Worm (Caenorhabditis elegans) whole organism, young adult: ENCODE results near the gene Y41E3.19.

ENCODE experiments used
- pha-4 ChIP-seq: fragments of 150-350 bp; sonication (generic microtip); optimal IDR thresholded peaks from 2 replicates; lab custom pipeline; 2014; ENCODE audit warnings: missing biosample characterization, missing genetic modification reagents, missing genetic modification characterization
- ztf-3 ChIP-seq: fragments of 200-800 bp; sonication (Bioruptor generic); optimal IDR thresholded peaks from 2 replicates; lab custom pipeline; 2018; ENCODE audit warnings: mild to moderate bottlenecking, missing genetic modification characterization, missing compliant biosample characterization

DNA sequence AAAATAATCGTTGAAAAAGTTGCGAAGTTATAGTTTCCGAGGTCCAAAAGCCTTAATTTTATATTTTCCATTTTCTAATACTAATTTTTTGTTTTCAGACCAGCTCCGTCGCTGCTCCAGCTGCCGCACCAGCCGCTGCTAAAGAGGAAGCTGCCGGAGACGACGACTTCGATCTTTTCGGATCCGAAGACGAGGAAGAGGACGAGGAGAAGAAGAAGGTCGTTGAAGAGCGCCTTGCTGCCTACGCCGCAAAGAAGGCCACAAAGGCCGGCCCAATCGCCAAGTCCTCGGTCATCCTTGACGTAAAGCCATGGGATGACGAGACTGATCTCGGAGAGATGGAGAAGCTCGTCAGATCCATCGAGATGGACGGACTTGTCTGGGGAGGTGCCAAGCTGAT, 17.1 kb upstream of the Y41E3.19 start:
- TF ChIP-seq ztf-3 (GFP tag; lab: Kevin White, UChicago) = no peak
- TF ChIP-seq pha-4 (tag; lab: Kevin White, UChicago) = no peak
